Fruit fly (Drosophila melanogaster): ENCODE measurements around the gene CG34375.

- TF ChIP-seq CG13204 (GFP tag; optimal IDR thresholded peaks at IDR 0.05) (no peak), Pif1B (GFP tag; optimal IDR thresholded peaks at IDR 0.05) (no peak), D1 (tag; optimal IDR thresholded peaks at IDR 0.05) (no peak), fd96Ca (GFP tag; IDR thresholded peaks at IDR 0.05) (no peak), CG9948 (tag; optimal IDR thresholded peaks at IDR 0.05) (no peak), Snoo (tag; optimal IDR thresholded peaks at IDR 0.05) (no peak)
These were observed 45.8 kb upstream of the CG34375 start for dm6 chr3R:23056113-23056512.

Measured in whole organism, pupa.